Worm (Caenorhabditis elegans) whole organism, late embryonic: Measurements from ENCODE around the gene irld-50.

ENCODE experiments used
- F13H6.1 ChIP-seq: sonication (generic microtip); optimal IDR thresholded peaks from 2 replicates; lab custom pipeline; 2016; ENCODE audit warnings: missing genetic modification characterization, missing compliant biosample characterization
- K09A11.1 ChIP-seq: sonication (generic microtip); optimal IDR thresholded peaks from 2 replicates; lab custom pipeline; 2017; ENCODE audit warnings: antibody characterized with exemption, mild to moderate bottlenecking, missing genetic modification characterization, missing compliant biosample characterization; ENCODE audit not compliant: insufficient read depth
- T23F11.4 ChIP-seq: fragments of 200-800 bp; sonication (Bioruptor generic); optimal IDR thresholded peaks from 2 replicates; lab custom pipeline; 2018; ENCODE audit warnings: mild to moderate bottlenecking, missing genetic modification characterization, missing compliant biosample characterization
- ceh-18 ChIP-seq: sonication (generic microtip); optimal IDR thresholded peaks from 2 replicates; lab custom pipeline; 2016; ENCODE audit warnings: missing genetic modification characterization, missing compliant biosample characterization
- ceh-24 ChIP-seq: sonication (generic microtip); optimal IDR thresholded peaks from 2 replicates; lab custom pipeline; 2016; ENCODE audit warnings: mild to moderate bottlenecking, missing genetic modification characterization, missing compliant biosample characterization
- ceh-31 ChIP-seq: sonication (generic microtip); optimal IDR thresholded peaks from 2 replicates; lab custom pipeline; 2016; ENCODE audit warnings: missing genetic modification characterization, missing compliant biosample characterization
- ceh-48 ChIP-seq: sonication (generic microtip); optimal IDR thresholded peaks from 2 replicates; lab custom pipeline; 2016; ENCODE audit warnings: missing genetic modification characterization, inconsistent platforms, missing compliant biosample characterization
- ceh-6 ChIP-seq: fragments of 200-800 bp; sonication (Bioruptor generic); optimal IDR thresholded peaks from 2 replicates; lab custom pipeline; 2018; ENCODE audit warnings: mild to moderate bottlenecking, missing genetic modification characterization, missing compliant biosample characterization
- che-1 ChIP-seq: sonication (generic microtip); optimal IDR thresholded peaks from 2 replicates; lab custom pipeline; 2016; ENCODE audit warnings: mild to moderate bottlenecking, missing genetic modification characterization, missing compliant biosample characterization
- dve-1 ChIP-seq: sonication (generic microtip); optimal IDR thresholded peaks from 2 replicates; lab custom pipeline; 2017; ENCODE audit warnings: antibody characterized with exemption, mild to moderate bottlenecking, missing genetic modification characterization, missing compliant biosample characterization
- elt-4 ChIP-seq: sonication (generic microtip); optimal IDR thresholded peaks from 2 replicates; lab custom pipeline; 2016; ENCODE audit warnings: missing genetic modification characterization, missing compliant biosample characterization
- eyg-1 ChIP-seq: sonication (generic microtip); optimal IDR thresholded peaks from 2 replicates; lab custom pipeline; 2016; ENCODE audit warnings: missing genotype, missing genetic modification characterization, missing compliant biosample characterization
- fax-1 ChIP-seq: sonication (generic microtip); optimal IDR thresholded peaks from 2 replicates; lab custom pipeline; 2016; ENCODE audit warnings: missing genotype, missing genetic modification characterization, missing compliant biosample characterization
- fkh-6 ChIP-seq: sonication (generic microtip); optimal IDR thresholded peaks from 2 replicates; lab custom pipeline; 2016; ENCODE audit warnings: missing genetic modification characterization, missing compliant biosample characterization
- gmeb-2 ChIP-seq: sonication (generic microtip); optimal IDR thresholded peaks from 2 replicates; lab custom pipeline; 2016; ENCODE audit warnings: missing genetic modification characterization, inconsistent platforms, missing compliant biosample characterization
- hlh-30 ChIP-seq: sonication (generic microtip); optimal IDR thresholded peaks from 2 replicates; lab custom pipeline; 2017; ENCODE audit warnings: antibody characterized with exemption, missing genetic modification characterization, missing compliant biosample characterization; ENCODE audit not compliant: insufficient read depth
- hlh-8 ChIP-seq: sonication (generic microtip); optimal IDR thresholded peaks from 2 replicates; lab custom pipeline; 2016; ENCODE audit warnings: missing genotype, missing genetic modification characterization, missing compliant biosample characterization
- lim-6 ChIP-seq: sonication (generic microtip); optimal IDR thresholded peaks from 2 replicates; lab custom pipeline; 2016; ENCODE audit warnings: missing genetic modification characterization, missing compliant biosample characterization
- madf-2 ChIP-seq: sonication (generic microtip); optimal IDR thresholded peaks from 2 replicates; lab custom pipeline; 2017; ENCODE audit warnings: missing genetic modification characterization, missing compliant biosample characterization
- nhr-232 ChIP-seq: sonication (generic microtip); optimal IDR thresholded peaks from 2 replicates; lab custom pipeline; 2016; ENCODE audit warnings: missing genetic modification characterization, missing compliant biosample characterization
- pax-1 ChIP-seq: fragments of 150-350 bp; optimal IDR thresholded peaks from 2 replicates; lab custom pipeline; 2014; ENCODE audit warnings: missing biosample characterization, missing genetic modification characterization
- pha-2 ChIP-seq: sonication (generic microtip); optimal IDR thresholded peaks from 2 replicates; lab custom pipeline; 2017; ENCODE audit warnings: mild to moderate bottlenecking, missing genetic modification characterization, missing compliant biosample characterization
- ref-2 ChIP-seq: sonication (generic microtip); optimal IDR thresholded peaks from 2 replicates; lab custom pipeline; 2016; ENCODE audit warnings: missing genetic modification characterization, missing compliant biosample characterization
- syd-9 ChIP-seq: sonication (generic microtip); optimal IDR thresholded peaks from 2 replicates; lab custom pipeline; 2016; ENCODE audit warnings: mild to moderate bottlenecking, missing genetic modification characterization, moderate library complexity, missing compliant biosample characterization
- ttx-3 ChIP-seq: sonication (generic microtip); optimal IDR thresholded peaks from 2 replicates; lab custom pipeline; 2016; ENCODE audit warnings: missing genetic modification reagents, missing genetic modification characterization, missing compliant biosample characterization
- unc-3 ChIP-seq, 2 experiments: fragments of 200-800 bp in 1 of 2; sonication (Bioruptor generic) in 1 of 2; sonication (generic microtip) in 1 of 2; conservative IDR thresholded peaks in 1 of 2; optimal IDR thresholded peaks in 1 of 2; 2 replicates each; pipeline versions ENCODE4 v1.3.6 to Lab custom; 2016 to 2022; ENCODE audit warnings: missing compliant biosample characterization in 2 of 2, missing genetic modification characterization in 2 of 2, missing genetic modification reagents in 1 of 2
- unc-42 ChIP-seq: sonication (generic microtip); optimal IDR thresholded peaks from 2 replicates; lab custom pipeline; 2016; ENCODE audit warnings: missing genotype, missing genetic modification characterization, missing compliant biosample characterization
- ztf-16 ChIP-seq: sonication (generic microtip); optimal IDR thresholded peaks from 2 replicates; lab custom pipeline; 2017; ENCODE audit warnings: missing genetic modification characterization, missing compliant biosample characterization

irld-50 gene

ce11 chrII:2967064-2967463 is 23.2 kb upstream of the irld-50 start:
- TF ChIP-seq K09A11.1 (tag; lab: Kevin White, UChicago): no peak
- no peak for TF ChIP-seq che-1 (tag; lab: Kevin White, UChicago)
- no peak for TF ChIP-seq eyg-1 (tag; lab: Kevin White, UChicago)
- no peak for TF ChIP-seq madf-2

- TF ChIP-seq hlh-8 (tag; lab: Kevin White, UChicago) (no peak), gmeb-2 (tag; lab: Kevin White, UChicago) (no peak), pax-1 (no peak), pha-2 (tag; lab: Kevin White, UChicago) (no peak), hlh-30 (no peak), unc-42 (tag; lab: Kevin White, UChicago) (peak; percentile 1), elt-4 (tag; lab: Kevin White, UChicago) (no peak)
Observed at ce11 chrII:2966350-2966749, 22.5 kb upstream of the irld-50 start.

ce11 chrII:2965215-2965998 is 21.5 kb upstream of the irld-50 start:
- TF ChIP-seq ztf-16 (no peak), nhr-232 (tag; lab: Kevin White, UChicago) (no peak), ceh-6 (GFP tag; lab: Kevin White, UChicago) (no peak), ceh-24 (tag; lab: Kevin White, UChicago) (no peak), ref-2 (tag; lab: Kevin White, UChicago) (no peak), F13H6.1 (tag; lab: Kevin White, UChicago) (no peak)

ce11 chrII:2963619-2964018 is 19.8 kb upstream of the irld-50 start:
- no peak for TF ChIP-seq fkh-6 (tag; lab: Kevin White, UChicago)

ce11 chrII:2962531-2963164 is 18.8 kb upstream of the irld-50 start:
- TF ChIP-seq unc-42 (tag; lab: Kevin White, UChicago) (peak; percentile 64), ceh-18 (tag; lab: Kevin White, UChicago) (no peak), hlh-30 (peak; percentile 69)

- no peak for TF ChIP-seq ref-2 (tag; lab: Kevin White, UChicago)
- TF ChIP-seq, all 69 proteins: peak for 0
Observed at ce11 chrII:2958308-2958707, 14.4 kb upstream of the irld-50 start, which contains the start of gene srw-60. Gene srw-60, plus strand, starts transcription at chrII:2958608.

- TF ChIP-seq hlh-30 (no peak), unc-3 (GFP tag; conservative IDR thresholded peaks at IDR 0.05; lab: Robert Waterston, UW) (no peak), unc-3 (tag; optimal IDR thresholded peaks at IDR 0.05; lab: Kevin White, UChicago) (no peak), dve-1 (tag; lab: Kevin White, UChicago) (no peak), lim-6 (tag; lab: Kevin White, UChicago) (no peak), fax-1 (tag; lab: Kevin White, UChicago) (no peak), hlh-8 (tag; lab: Kevin White, UChicago) (no peak), syd-9 (tag; lab: Kevin White, UChicago) (no peak), ceh-48 (tag; lab: Kevin White, UChicago) (no peak), T23F11.4 (GFP tag; lab: Kevin White, UChicago) (no peak), ttx-3 (tag; lab: Kevin White, UChicago) (no peak), ceh-31 (tag; lab: Kevin White, UChicago) (no peak)
Observed at ce11 chrII:2955656-2956115, 11.8 kb upstream of the irld-50 start, which contains the start of gene irld-48. Gene irld-48, plus strand, starts transcription at chrII:2956065.
